Fruit fly (Drosophila melanogaster) whole organism, embryonic: ENCODE measurements around the gene mRpL50.

ENCODE experiments used
- CG10267 ChIP-seq: fragments of 200-800 bp; sonication (Bioruptor generic); optimal IDR thresholded peaks from 2 replicates; lab custom pipeline; 2018; ENCODE audit warnings: missing biosample characterization, mild to moderate bottlenecking, missing genetic modification characterization, moderate library complexity
- CG11093 ChIP-seq: fragments of 200-800 bp; sonication (Bioruptor generic); IDR thresholded peaks from 3 replicates; pipeline ENCODE4 v1.3.6; 2022; ENCODE audit warnings: missing biosample characterization, missing genetic modification characterization
- CG11723 ChIP-seq: fragments of 200-800 bp; sonication (Bioruptor generic); optimal IDR thresholded peaks from 2 replicates; lab custom pipeline; 2017; ENCODE audit warnings: missing biosample characterization, mild to moderate bottlenecking, missing genetic modification characterization
- CG12942 ChIP-seq: fragments of 200-800 bp; sonication (Bioruptor generic); optimal IDR thresholded peaks from 3 replicates; lab custom pipeline; 2016; ENCODE audit warnings: missing biosample characterization, missing genetic modification characterization
- CG13123 ChIP-seq: fragments of 200-800 bp; sonication (Bioruptor generic); optimal IDR thresholded peaks from 2 replicates; lab custom pipeline; 2016; ENCODE audit warnings: missing biosample characterization, missing genetic modification characterization
- CG13775 ChIP-seq: fragments of 200-800 bp; sonication (Bioruptor generic); optimal IDR thresholded peaks from 3 replicates; lab custom pipeline; 2017; ENCODE audit warnings: missing biosample characterization, mild to moderate bottlenecking, missing genetic modification characterization
- CG14014 ChIP-seq: fragments of 200-800 bp; sonication (Bioruptor generic); IDR thresholded peaks from 2 replicates; pipeline ENCODE4 v1.3.6; 2022; ENCODE audit warnings: missing biosample characterization, missing genetic modification characterization
- CG14050 ChIP-seq: fragments of 200-800 bp; sonication (Bioruptor generic); IDR thresholded peaks from 3 replicates; pipeline ENCODE4 v1.3.6; 2022; ENCODE audit warnings: missing biosample characterization, missing genetic modification characterization
- CG15269 ChIP-seq: fragments of 200-800 bp; sonication (Bioruptor generic); optimal IDR thresholded peaks from 2 replicates; lab custom pipeline; 2018; ENCODE audit warnings: missing biosample characterization, mild to moderate bottlenecking, missing genetic modification characterization, moderate library complexity
- CG15514 ChIP-seq: fragments of 200-800 bp; sonication (Bioruptor generic); optimal IDR thresholded peaks from 3 replicates; lab custom pipeline; 2017; ENCODE audit warnings: missing biosample characterization, missing genetic modification characterization, mild to moderate bottlenecking, moderate library complexity, missing genetic modification reagents
- CG17186 ChIP-seq: fragments of 200-800 bp; sonication (Bioruptor generic); optimal IDR thresholded peaks from 3 replicates; lab custom pipeline; 2017; ENCODE audit warnings: missing biosample characterization, missing genetic modification reagents, missing genetic modification characterization
- CG17359 ChIP-seq: fragments of 200-800 bp; sonication (Bioruptor generic); optimal IDR thresholded peaks from 3 replicates; lab custom pipeline; 2018; ENCODE audit warnings: missing biosample characterization, mild to moderate bottlenecking, missing genetic modification characterization, moderate library complexity
- CG18011 ChIP-seq: fragments of 200-800 bp; sonication (Bioruptor generic); optimal IDR thresholded peaks from 2 replicates; lab custom pipeline; 2017; ENCODE audit warnings: missing biosample characterization, missing genetic modification characterization, mild to moderate bottlenecking, moderate library complexity, missing genotype
- CG18262 ChIP-seq: fragments of 200-800 bp; optimal IDR thresholded peaks from 3 replicates; lab custom pipeline; 2019; ENCODE audit warnings: missing biosample characterization, mild to moderate bottlenecking, missing genetic modification characterization, moderate library complexity
- CG31224 ChIP-seq: fragments of 200-800 bp; sonication (Bioruptor generic); IDR thresholded peaks from 2 replicates; pipeline ENCODE4 v1.3.6; 2022; ENCODE audit warnings: missing biosample characterization, missing genetic modification characterization
- CG31388 ChIP-seq: fragments of 200-800 bp; sonication (Bioruptor generic); optimal IDR thresholded peaks from 2 replicates; lab custom pipeline; 2016; ENCODE audit warnings: missing biosample characterization, missing genetic modification characterization
- CG32772 ChIP-seq: fragments of 200-800 bp; sonication (Bioruptor generic); IDR thresholded peaks from 2 replicates; pipeline ENCODE4 v1.3.6; 2022; ENCODE audit warnings: missing biosample characterization, missing genetic modification characterization
- CG6854 ChIP-seq: fragments of 200-800 bp; sonication (Bioruptor generic); optimal IDR thresholded peaks from 3 replicates; lab custom pipeline; 2017; ENCODE audit warnings: missing biosample characterization, mild to moderate bottlenecking, missing genetic modification characterization
- CG9797 ChIP-seq: fragments of 200-800 bp; sonication (Bioruptor generic); optimal IDR thresholded peaks from 3 replicates; lab custom pipeline; 2018; ENCODE audit warnings: missing biosample characterization, mild to moderate bottlenecking, missing genetic modification characterization
- CG9817 ChIP-seq: fragments of 200-800 bp; sonication (Bioruptor generic); optimal IDR thresholded peaks from 2 replicates; lab custom pipeline; 2018; ENCODE audit warnings: missing biosample characterization, mild to moderate bottlenecking, missing genetic modification characterization, moderate library complexity
- Dip3 ChIP-seq: fragments of 200-800 bp; sonication (Bioruptor generic); optimal IDR thresholded peaks from 3 replicates; lab custom pipeline; 2016; ENCODE audit warnings: missing biosample characterization, missing genetic modification characterization
- H2.0 ChIP-seq: fragments of 200-800 bp; sonication (Bioruptor generic); IDR thresholded peaks from 2 replicates; pipeline ENCODE4 v1.3.6; 2022; ENCODE audit warnings: missing biosample characterization, missing genetic modification characterization
- HLH3B ChIP-seq: fragments of 200-800 bp; sonication (Bioruptor generic); IDR thresholded peaks from 2 replicates; pipeline ENCODE4 v1.3.6; 2022; ENCODE audit warnings: missing biosample characterization, missing genetic modification characterization
- Kr ChIP-seq: fragments of 200-800 bp; sonication (Bioruptor generic); optimal IDR thresholded peaks from 2 replicates; lab custom pipeline; 2017; ENCODE audit warnings: missing biosample characterization, mild to moderate bottlenecking, missing genetic modification characterization
- Nf-YC ChIP-seq: fragments of 200-800 bp; optimal IDR thresholded peaks from 3 replicates; lab custom pipeline; 2019; ENCODE audit warnings: missing biosample characterization, mild to moderate bottlenecking, missing genetic modification characterization, moderate library complexity
- PHDP ChIP-seq: fragments of 200-800 bp; sonication (Bioruptor generic); optimal IDR thresholded peaks from 3 replicates; lab custom pipeline; 2018; ENCODE audit warnings: missing biosample characterization, mild to moderate bottlenecking, missing genetic modification characterization, moderate library complexity
- Rx ChIP-seq: fragments of 200-800 bp; sonication (Bioruptor generic); IDR thresholded peaks from 2 replicates; pipeline ENCODE4 v1.3.6; 2022; ENCODE audit warnings: missing biosample characterization, missing genetic modification characterization
- Side ChIP-seq: fragments of 200-800 bp; sonication (Bioruptor generic); optimal IDR thresholded peaks from 2 replicates; lab custom pipeline; 2016; ENCODE audit warnings: missing biosample characterization, missing genetic modification characterization
- Sin3A ChIP-seq: fragments of >200 bp; optimal IDR thresholded peaks from 2 replicates; lab custom pipeline; 2018
- Xbp1 ChIP-seq: fragments of 200-800 bp; sonication (Bioruptor generic); optimal IDR thresholded peaks from 3 replicates; lab custom pipeline; 2016; ENCODE audit warnings: missing biosample characterization, mild to moderate bottlenecking, missing genetic modification characterization
- al ChIP-seq: fragments of 200-800 bp; sonication (Bioruptor generic); IDR thresholded peaks from 2 replicates; pipeline ENCODE4 v1.3.6; 2022; ENCODE audit warnings: missing biosample characterization, missing genetic modification characterization
- ase ChIP-seq: fragments of 200-800 bp; sonication (Bioruptor generic); IDR thresholded peaks from 3 replicates; pipeline ENCODE4 v1.3.6; 2022; ENCODE audit warnings: missing biosample characterization, missing genetic modification characterization
- bsh ChIP-seq, 2 experiments: fragments of 200-800 bp; sonication (Bioruptor generic); optimal IDR thresholded peaks; 2 replicates each; lab custom pipeline; 2017 to 2018; ENCODE audit warnings: mild to moderate bottlenecking in 2 of 2, missing biosample characterization in 2 of 2, missing genetic modification characterization in 2 of 2, moderate library complexity in 1 of 2
- crp ChIP-seq, 2 experiments: fragments of 200-800 bp; sonication (Bioruptor generic); optimal IDR thresholded peaks; 2 replicates in 1 of 2; 3 replicates in 1 of 2; lab custom pipeline; 2017; ENCODE audit warnings: missing biosample characterization in 2 of 2, missing genetic modification characterization in 2 of 2, mild to moderate bottlenecking in 1 of 2, moderate library complexity in 1 of 2
- eyg ChIP-seq: fragments of 200-800 bp; sonication (Bioruptor generic); optimal IDR thresholded peaks from 3 replicates; lab custom pipeline; 2016; ENCODE audit warnings: missing biosample characterization, missing genetic modification characterization
- fd96Cb ChIP-seq: fragments of 200-800 bp; sonication (Bioruptor generic); optimal IDR thresholded peaks from 2 replicates; lab custom pipeline; 2018; ENCODE audit warnings: missing biosample characterization, mild to moderate bottlenecking, missing genetic modification characterization, moderate library complexity
- inv ChIP-seq: fragments of 200-800 bp; sonication (Bioruptor generic); IDR thresholded peaks from 2 replicates; pipeline ENCODE4 v1.3.6; 2022; ENCODE audit warnings: missing biosample characterization, missing genetic modification characterization; ENCODE audit not compliant: partially characterized antibody
- jing ChIP-seq: fragments of 200-800 bp; sonication (Bioruptor generic); optimal IDR thresholded peaks from 2 replicates; lab custom pipeline; 2018; ENCODE audit warnings: missing biosample characterization, mild to moderate bottlenecking, missing genetic modification characterization
- ken ChIP-seq: fragments of 200-800 bp; sonication (Bioruptor generic); IDR thresholded peaks from 3 replicates; pipeline ENCODE4 v1.3.6; 2022; ENCODE audit warnings: missing biosample characterization, missing genetic modification characterization
- knrl ChIP-seq: fragments of 200-800 bp; sonication (Bioruptor generic); IDR thresholded peaks from 3 replicates; pipeline ENCODE4 v1.3.6; 2022; ENCODE audit warnings: missing biosample characterization, missing genetic modification characterization; ENCODE audit not compliant: partially characterized antibody
- lilli ChIP-seq: fragments of 200-800 bp; sonication (Bioruptor generic); optimal IDR thresholded peaks from 3 replicates; lab custom pipeline; 2016; ENCODE audit warnings: missing biosample characterization, missing genetic modification characterization
- otp ChIP-seq: fragments of 200-800 bp; sonication (Bioruptor generic); IDR thresholded peaks from 3 replicates; pipeline ENCODE4, ENCODE4 v1.3.6; 2022; ENCODE audit warnings: missing biosample characterization, missing genetic modification characterization
- sens ChIP-seq: fragments of 200-800 bp; sonication (Bioruptor generic); peaks from one replicate; lab custom pipeline; 2016; ENCODE audit warnings: missing biosample characterization, missing genetic modification characterization
- slbo ChIP-seq: fragments of 200-800 bp; sonication (Bioruptor generic); IDR thresholded peaks from 2 replicates; pipeline ENCODE4 v1.3.6; 2022; ENCODE audit warnings: missing biosample characterization, missing genetic modification characterization
- so ChIP-seq: fragments of 200-800 bp; sonication (Bioruptor generic); IDR thresholded peaks from 3 replicates; pipeline ENCODE4 v1.3.6; 2022; ENCODE audit warnings: missing biosample characterization, missing genetic modification characterization
- trem ChIP-seq: fragments of 200-800 bp; optimal IDR thresholded peaks from 3 replicates; lab custom pipeline; 2019; ENCODE audit warnings: missing biosample characterization, mild to moderate bottlenecking, missing genetic modification characterization, moderate library complexity
- trh ChIP-seq: fragments of 200-800 bp; sonication (Bioruptor generic); optimal IDR thresholded peaks from 2 replicates; lab custom pipeline; 2016; ENCODE audit warnings: missing biosample characterization, missing genetic modification characterization
- twi ChIP-seq: fragments of 200-800 bp; optimal IDR thresholded peaks from 2 replicates; lab custom pipeline; 2019; ENCODE audit warnings: missing biosample characterization, mild to moderate bottlenecking, missing genetic modification characterization, moderate library complexity
- unpg ChIP-seq: fragments of 200-800 bp; sonication (Bioruptor generic); optimal IDR thresholded peaks from 3 replicates; lab custom pipeline; 2018; ENCODE audit warnings: missing biosample characterization, mild to moderate bottlenecking, missing genetic modification characterization, moderate library complexity
- vnd ChIP-seq: fragments of 200-800 bp; sonication (Bioruptor generic); IDR thresholded peaks from 3 replicates; pipeline ENCODE4 v1.3.6; 2022; ENCODE audit warnings: missing biosample characterization, missing genetic modification characterization; ENCODE audit not compliant: partially characterized antibody
- zen2 ChIP-seq: fragments of 200-800 bp; sonication (Bioruptor generic); IDR thresholded peaks from 3 replicates; pipeline ENCODE4 v1.3.6; 2022; ENCODE audit warnings: missing biosample characterization, missing genetic modification characterization; ENCODE audit not compliant: partially characterized antibody

The mRpL50 gene

dm6 chr3L:7249167-7249566 lies 5.4 kb upstream of the mRpL50 start, which contains the start of gene Cdc27 (continued):
- TF ChIP-seq Rx (GFP tag; lab: Robert Waterston, UW): no peak
- peak; percentile 68 for TF ChIP-seq CG18011 (GFP tag; lab: Kevin White, UChicago)
- peak; percentile 33 for TF ChIP-seq Xbp1 (GFP tag; lab: Kevin White, UChicago)
- TF ChIP-seq CG31224 (GFP tag; lab: Robert Waterston, UW): peak; percentile 38; the same call in 1 of the 2 replicates
- TF ChIP-seq CG11723 (GFP tag; lab: Kevin White, UChicago): no peak
- TF ChIP-seq CG11093 (GFP tag; lab: Robert Waterston, UW): no peak
- TF ChIP-seq ase: peak; percentile 54; the same call in 2 of the 3 replicates
- TF ChIP-seq CG15269 (tag; lab: Kevin White, UChicago): peak; percentile 21
- peak; percentile 60 for TF ChIP-seq CG15514 (GFP tag; lab: Kevin White, UChicago)
- TF ChIP-seq CG17359 (tag; lab: Kevin White, UChicago): peak; percentile 23
- TF ChIP-seq jing (GFP tag; lab: Kevin White, UChicago): no peak
- peak; percentile 64 for TF ChIP-seq inv (GFP tag; lab: Robert Waterston, UW)
- peak; percentile 58 for TF ChIP-seq Sin3A
- no peak for TF ChIP-seq CG31388 (GFP tag; lab: Kevin White, UChicago)
- TF ChIP-seq CG18262: peak; percentile 34
- TF ChIP-seq twi (tag; lab: Kevin White, UChicago): no peak
- TF ChIP-seq al: peak; percentile 20; the same call in 1 of the 2 replicates
- peak; percentile 67 for TF ChIP-seq trem
- no peak for TF ChIP-seq CG12942 (GFP tag; lab: Kevin White, UChicago)
- TF ChIP-seq so (GFP tag; lab: Robert Waterston, UW): no peak
- TF ChIP-seq CG9817: peak; percentile 13
- peak; percentile 26 for TF ChIP-seq Side (GFP tag; lab: Kevin White, UChicago)
- TF ChIP-seq slbo (GFP tag; lab: Robert Waterston, UW): peak; percentile 64
- no peak for TF ChIP-seq HLH3B (GFP tag; lab: Robert Waterston, UW)
- peak; percentile 28 for TF ChIP-seq unpg (GFP tag; lab: Kevin White, UChicago)
- no peak for TF ChIP-seq CG32772 (GFP tag; lab: Robert Waterston, UW)
- peak; percentile 38 for TF ChIP-seq Nf-YC (tag; lab: Kevin White, UChicago)
- TF ChIP-seq CG13123 (GFP tag; lab: Kevin White, UChicago): no peak
- no peak for TF ChIP-seq otp (GFP tag; lab: Robert Waterston, UW)
- TF ChIP-seq zen2 (GFP tag; lab: Robert Waterston, UW): peak; percentile 61; the same call in 1 of the 3 replicates
- TF ChIP-seq H2.0 (GFP tag; lab: Robert Waterston, UW): 0 out of 2 replicates have a peak, but pooled peaks have one; percentile 28
- TF ChIP-seq Dip3: peak; percentile 14
- TF ChIP-seq CG9797: peak; percentile 82
- TF ChIP-seq trh: no peak
- peak; percentile 27 for TF ChIP-seq CG17186 (GFP tag; lab: Kevin White, UChicago)
- TF ChIP-seq sens: peak; percentile 93
- peak in 1 of 2 experiments; percentile 36 for TF ChIP-seq bsh (GFP tag; optimal IDR thresholded peaks at IDR 0.05; lab: Kevin White, UChicago)
- peak; percentile 48 for TF ChIP-seq lilli
- TF ChIP-seq fd96Cb (tag; lab: Kevin White, UChicago): peak; percentile 9
- no peak for TF ChIP-seq Kr (GFP tag; lab: Kevin White, UChicago)
- TF ChIP-seq knrl (GFP tag; lab: Robert Waterston, UW): peak; percentile 78
- TF ChIP-seq eyg (GFP tag; lab: Kevin White, UChicago): no peak
- no peak for TF ChIP-seq CG14014 (GFP tag; lab: Robert Waterston, UW)
- no peak for TF ChIP-seq CG14050 (GFP tag; lab: Robert Waterston, UW)
- peak; percentile 53 for TF ChIP-seq CG10267
- 0 out of 3 replicates have a peak, but pooled peaks have one; percentile 42 for TF ChIP-seq ken (GFP tag; lab: Robert Waterston, UW)
- TF ChIP-seq crp (GFP tag; optimal IDR thresholded peaks at IDR 0.05; lab: Kevin White, UChicago): peak in 1 of 2 experiments; percentile 4
- peak; percentile 34 for TF ChIP-seq PHDP (tag; lab: Kevin White, UChicago)
- peak; percentile 30 for TF ChIP-seq CG13775 (GFP tag; lab: Kevin White, UChicago)
- TF ChIP-seq CG6854 (GFP tag; lab: Kevin White, UChicago): no peak
- peak; percentile 78 for TF ChIP-seq vnd (GFP tag; lab: Robert Waterston, UW)
